Worm (Caenorhabditis elegans) whole organism, L4/young adult: Measurements from ENCODE around the gene unc-51.

Source experiments
- W03F9.2 ChIP-seq: fragments of 150-350 bp; optimal IDR thresholded peaks from 2 replicates; lab custom pipeline; 2014; ENCODE audit warnings: missing biosample characterization, missing genetic modification characterization
- dao-5 ChIP-seq: sonication (generic microtip); optimal IDR thresholded peaks from 2 replicates; lab custom pipeline; 2016; ENCODE audit warnings: missing genotype, missing genetic modification characterization, moderate library complexity, missing compliant biosample characterization
- him-1 ChIP-seq: sonication (generic microtip); optimal IDR thresholded peaks from 2 replicates; lab custom pipeline; 2016; ENCODE audit warnings: missing genotype, missing genetic modification reagents, missing genetic modification characterization, missing compliant biosample characterization

DNA sequence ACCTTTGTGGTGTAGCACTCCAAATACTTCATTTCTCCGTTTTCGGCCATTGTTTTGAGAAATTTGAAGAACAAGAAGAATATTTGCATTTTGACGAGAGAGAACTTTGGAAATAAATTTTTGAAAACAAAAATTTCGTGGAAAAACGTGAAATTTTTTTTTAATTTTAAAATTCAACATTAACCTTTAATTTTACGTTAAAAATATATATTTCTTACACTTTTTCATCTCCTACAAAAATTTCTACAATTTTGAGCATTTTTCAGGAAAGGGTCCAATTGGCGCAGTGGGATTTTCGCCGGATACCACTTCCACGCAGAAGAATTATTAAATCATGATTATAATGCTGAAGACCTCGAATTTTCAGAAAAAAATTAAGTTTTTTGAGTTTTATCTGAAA is 43.0 kb upstream of the unc-51 start, which contains the start of gene spe-19:
- TF ChIP-seq W03F9.2 (tag; lab: Kevin White, UChicago), result no peak
- no peak for TF ChIP-seq dao-5 (tag; lab: Kevin White, UChicago)
- TF ChIP-seq him-1, result no peak
